Fruit fly (Drosophila melanogaster): ENCODE results near the gene Act5C.

The Act5C gene

DNA sequence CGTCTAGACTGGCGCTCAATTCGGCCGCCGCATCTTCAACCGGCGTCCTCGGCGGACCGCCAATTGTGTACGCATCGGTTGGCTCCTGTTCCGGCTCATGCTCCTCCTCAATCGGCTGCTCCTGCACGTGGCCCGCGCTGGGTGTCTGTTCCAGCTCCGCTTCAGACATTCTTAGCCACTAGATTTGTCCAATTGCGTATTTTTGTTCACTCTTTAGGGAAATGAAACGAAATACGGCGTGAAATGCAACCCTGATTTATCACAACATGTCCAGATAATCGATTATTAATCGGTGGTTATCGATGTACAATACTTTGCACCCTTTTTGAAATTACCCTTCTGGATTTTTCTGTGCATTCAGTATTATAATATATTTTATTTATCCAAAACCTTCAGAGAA, 24.1 kb upstream of the Act5C start, which contains the start of gene mof (continued):
- TF ChIP-seq slp2 (GFP tag; optimal IDR thresholded peaks at IDR 0.05), result no peak
- no peak for TF ChIP-seq Kr (GFP tag; optimal IDR thresholded peaks at IDR 0.05)
- TF ChIP-seq Optix (GFP tag; IDR thresholded peaks at IDR 0.05), result no peak
- TF ChIP-seq Dref (GFP tag; IDR thresholded peaks at IDR 0.05), result peak; percentile 81
- peak; percentile 62 for TF ChIP-seq tna (GFP tag; IDR thresholded peaks at IDR 0.05; ENCODE audit: partially characterized antibody)
- TF ChIP-seq CG3838 (GFP tag; optimal IDR thresholded peaks at IDR 0.05), result no peak
- TF ChIP-seq CG9817 (tag; optimal IDR thresholded peaks at IDR 0.05), result no peak
- TF ChIP-seq phol (tag; optimal IDR thresholded peaks at IDR 0.05), result peak; percentile 38
- TF ChIP-seq Atf3 (GFP tag; optimal IDR thresholded peaks at IDR 0.05), result no peak
- no peak for TF ChIP-seq CG2875 (GFP tag; optimal IDR thresholded peaks at IDR 0.05)
- no peak for TF ChIP-seq Fer3 (tag; optimal IDR thresholded peaks at IDR 0.05)
- TF ChIP-seq CG10431 (GFP tag; optimal IDR thresholded peaks at IDR 0.05), result no peak
- no peak for TF ChIP-seq CG14667 (GFP tag; IDR thresholded peaks at IDR 0.05)
- no peak for TF ChIP-seq sob (GFP tag; IDR thresholded peaks at IDR 0.05)
- TF ChIP-seq CG11456 (GFP tag; IDR thresholded peaks at IDR 0.05), result no peak
- no peak for TF ChIP-seq h (optimal IDR thresholded peaks at IDR 0.05)
- no peak for TF ChIP-seq az2 (GFP tag; optimal IDR thresholded peaks at IDR 0.05)
- TF ChIP-seq zen2 (GFP tag; IDR thresholded peaks at IDR 0.05; ENCODE audit: partially characterized antibody), result peak; percentile 74
- no peak for TF ChIP-seq CG7786 (GFP tag; optimal IDR thresholded peaks at IDR 0.05)
- peak; percentile 80 for TF ChIP-seq CG14860 (GFP tag; IDR thresholded peaks at IDR 0.05; ENCODE audit: partially characterized antibody)
- TF ChIP-seq zfh1 (GFP tag; IDR thresholded peaks at IDR 0.05), result no peak
- no peak for TF ChIP-seq CG10565 (GFP tag; optimal IDR thresholded peaks at IDR 0.05)
- TF ChIP-seq CG6689 (GFP tag; IDR thresholded peaks at IDR 0.05), result 0 out of 2 replicates have a peak, but pooled peaks have one; percentile 6
- TF ChIP-seq CG5245 (GFP tag; optimal IDR thresholded peaks at IDR 0.05), result no peak
- peak; percentile 79 for TF ChIP-seq MBD-R2 (GFP tag; IDR thresholded peaks at IDR 0.05)
- no peak for TF ChIP-seq CG11093 (GFP tag; IDR thresholded peaks at IDR 0.05)
- TF ChIP-seq ssp (GFP tag; IDR thresholded peaks at IDR 0.05), result no peak
- TF ChIP-seq CG7963 (GFP tag; IDR thresholded peaks at IDR 0.05; ENCODE audit: partially characterized antibody), result peak; percentile 77
- TF ChIP-seq fu2 (GFP tag; optimal IDR thresholded peaks at IDR 0.05), result no peak
- TF ChIP-seq CG12769 (tag; optimal IDR thresholded peaks at IDR 0.05), result no peak
- peak; percentile 74 for TF ChIP-seq Dll (GFP tag; IDR thresholded peaks at IDR 0.05; ENCODE audit: partially characterized antibody)
- TF ChIP-seq eyg (GFP tag; optimal IDR thresholded peaks at IDR 0.05), result no peak
- TF ChIP-seq Deaf1 (tag; optimal IDR thresholded peaks at IDR 0.05), result no peak
- no peak for TF ChIP-seq gro (GFP tag; optimal IDR thresholded peaks at IDR 0.05)
- no peak for TF ChIP-seq CG10959 (GFP tag; IDR thresholded peaks at IDR 0.05)
- TF ChIP-seq fd102C (GFP tag; optimal IDR thresholded peaks at IDR 0.05), result no peak
- no peak for TF ChIP-seq Nf-YB (GFP tag; optimal IDR thresholded peaks at IDR 0.05)
- no peak for TF ChIP-seq CG8924 (tag; optimal IDR thresholded peaks at IDR 0.05)
- peak; percentile 64 for TF ChIP-seq hbn (GFP tag; IDR thresholded peaks at IDR 0.05; ENCODE audit: partially characterized antibody)
- peak; percentile 57; the same call in 2 of the 3 replicates for TF ChIP-seq knrl (GFP tag; IDR thresholded peaks at IDR 0.05; ENCODE audit: partially characterized antibody)
- TF ChIP-seq CG31224 (GFP tag; IDR thresholded peaks at IDR 0.05), result no peak
- peak; percentile 79 for TF ChIP-seq CG6791 (GFP tag; IDR thresholded peaks at IDR 0.05; ENCODE audit: partially characterized antibody)
- TF ChIP-seq nmo (GFP tag; optimal IDR thresholded peaks at IDR 0.05), result no peak
- TF ChIP-seq pzg (GFP tag; optimal IDR thresholded peaks at IDR 0.05), result peak; percentile 50
- no peak for TF ChIP-seq pita (GFP tag; optimal IDR thresholded peaks at IDR 0.05)
- peak; percentile 55 for TF ChIP-seq YL-1 (GFP tag; optimal IDR thresholded peaks at IDR 0.05)
- no peak for TF ChIP-seq CG31365 (tag; optimal IDR thresholded peaks at IDR 0.05)
- peak; percentile 85 for TF ChIP-seq bbx (GFP tag; IDR thresholded peaks at IDR 0.05; ENCODE audit: partially characterized antibody)
- TF ChIP-seq C15 (GFP tag; IDR thresholded peaks at IDR 0.05), result no peak
- TF ChIP-seq emc (GFP tag; optimal IDR thresholded peaks at IDR 0.05), result no peak
- TF ChIP-seq CG17802 (tag; optimal IDR thresholded peaks at IDR 0.05), result no peak

Data from whole organism, embryonic.